Worm (Caenorhabditis elegans) whole organism, L4 larva: ENCODE results near the gene B0507.4.

Source experiments
- daf-12 ChIP-seq: fragments of 150-350 bp; optimal IDR thresholded peaks from 2 replicates; lab custom pipeline; 2014; ENCODE audit warnings: missing biosample characterization, missing genetic modification reagents, missing genetic modification characterization
- pha-4 ChIP-seq, 2 experiments: fragments of 150-350 bp in 1 of 2; fragments of 200-800 bp in 1 of 2; sonication (Bioruptor generic) in 1 of 2; IDR thresholded peaks in 1 of 2; optimal IDR thresholded peaks in 1 of 2; 2 replicates each; pipeline versions ENCODE4 v1.3.6 to Lab custom; 2014 to 2022; ENCODE audit warnings: missing genetic modification characterization in 2 of 2, missing genetic modification reagents in 2 of 2, missing biosample characterization in 1 of 2, missing compliant biosample characterization in 1 of 2

ce11 chrV:8796246-8796645 lies 41.5 kb downstream of the B0507.4 start:
- TF ChIP-seq pha-4 (GFP tag; IDR thresholded peaks at IDR 0.05; lab: Robert Waterston, UW) (no peak), pha-4 (tag; optimal IDR thresholded peaks at IDR 0.05; lab: Kevin White, UChicago) (no peak), daf-12 (no peak)
